Worm (Caenorhabditis elegans) whole organism, late embryonic: Measurements from ENCODE around the gene elt-7.

Source experiments
- C38D4.7 ChIP-seq: fragments of 200-800 bp; sonication (Bioruptor generic); optimal IDR thresholded peaks from 2 replicates; lab custom pipeline; 2018; ENCODE audit warnings: mild to moderate bottlenecking, missing genetic modification characterization, moderate library complexity, missing compliant biosample characterization
- F13H6.1 ChIP-seq: sonication (generic microtip); optimal IDR thresholded peaks from 2 replicates; lab custom pipeline; 2016; ENCODE audit warnings: missing genetic modification characterization, missing compliant biosample characterization
- K09A11.1 ChIP-seq: sonication (generic microtip); optimal IDR thresholded peaks from 2 replicates; lab custom pipeline; 2017; ENCODE audit warnings: antibody characterized with exemption, mild to moderate bottlenecking, missing genetic modification characterization, missing compliant biosample characterization; ENCODE audit not compliant: insufficient read depth
- T23F11.4 ChIP-seq: fragments of 200-800 bp; sonication (Bioruptor generic); optimal IDR thresholded peaks from 2 replicates; lab custom pipeline; 2018; ENCODE audit warnings: mild to moderate bottlenecking, missing genetic modification characterization, missing compliant biosample characterization
- ahr-1 ChIP-seq: sonication (generic microtip); optimal IDR thresholded peaks from 2 replicates; lab custom pipeline; 2016; ENCODE audit warnings: missing genetic modification characterization, missing compliant biosample characterization
- ama-1 ChIP-seq: fragments of 150-350 bp; optimal IDR thresholded peaks from 2 replicates; lab custom pipeline; 2014
- ceh-14 ChIP-seq: sonication (generic microtip); optimal IDR thresholded peaks from 2 replicates; lab custom pipeline; 2016; ENCODE audit warnings: missing genotype, missing genetic modification characterization, missing compliant biosample characterization
- ceh-18 ChIP-seq: sonication (generic microtip); optimal IDR thresholded peaks from 2 replicates; lab custom pipeline; 2016; ENCODE audit warnings: missing genetic modification characterization, missing compliant biosample characterization
- ceh-19 ChIP-seq: fragments of 200-800 bp; sonication (Bioruptor generic); optimal IDR thresholded peaks from 2 replicates; lab custom pipeline; 2018; ENCODE audit warnings: mild to moderate bottlenecking, missing genetic modification characterization, missing compliant biosample characterization
- ceh-2 ChIP-seq: sonication (generic microtip); optimal IDR thresholded peaks from 2 replicates; lab custom pipeline; 2016; ENCODE audit warnings: missing genotype, missing genetic modification characterization, missing compliant biosample characterization
- ceh-22 ChIP-seq: sonication (generic microtip); optimal IDR thresholded peaks from 2 replicates; lab custom pipeline; 2017; ENCODE audit warnings: missing biosample characterization, missing genetic modification characterization
- ceh-31 ChIP-seq: sonication (generic microtip); optimal IDR thresholded peaks from 2 replicates; lab custom pipeline; 2016; ENCODE audit warnings: missing genetic modification characterization, missing compliant biosample characterization
- ceh-48 ChIP-seq: sonication (generic microtip); optimal IDR thresholded peaks from 2 replicates; lab custom pipeline; 2016; ENCODE audit warnings: missing genetic modification characterization, inconsistent platforms, missing compliant biosample characterization
- ceh-6 ChIP-seq: fragments of 200-800 bp; sonication (Bioruptor generic); optimal IDR thresholded peaks from 2 replicates; lab custom pipeline; 2018; ENCODE audit warnings: mild to moderate bottlenecking, missing genetic modification characterization, missing compliant biosample characterization
- che-1 ChIP-seq: sonication (generic microtip); optimal IDR thresholded peaks from 2 replicates; lab custom pipeline; 2016; ENCODE audit warnings: mild to moderate bottlenecking, missing genetic modification characterization, missing compliant biosample characterization
- dmd-4 ChIP-seq: sonication (generic microtip); optimal IDR thresholded peaks from 2 replicates; lab custom pipeline; 2016; ENCODE audit warnings: borderline replicate concordance, missing genetic modification characterization, missing compliant biosample characterization
- elt-2 ChIP-seq: sonication (generic microtip); optimal IDR thresholded peaks from 2 replicates; lab custom pipeline; 2016; ENCODE audit warnings: missing genetic modification reagents, missing genetic modification characterization, missing compliant biosample characterization
- elt-4 ChIP-seq: sonication (generic microtip); optimal IDR thresholded peaks from 2 replicates; lab custom pipeline; 2016; ENCODE audit warnings: missing genetic modification characterization, missing compliant biosample characterization
- ets-4 ChIP-seq: sonication (generic microtip); optimal IDR thresholded peaks from 2 replicates; lab custom pipeline; 2016; ENCODE audit warnings: missing genetic modification characterization, missing compliant biosample characterization
- eyg-1 ChIP-seq: sonication (generic microtip); optimal IDR thresholded peaks from 2 replicates; lab custom pipeline; 2016; ENCODE audit warnings: missing genotype, missing genetic modification characterization, missing compliant biosample characterization
- fkh-10 ChIP-seq: fragments of 150-350 bp; optimal IDR thresholded peaks from 2 replicates; lab custom pipeline; 2014; ENCODE audit warnings: missing biosample characterization, missing genetic modification reagents, missing genetic modification characterization
- gmeb-2 ChIP-seq: sonication (generic microtip); optimal IDR thresholded peaks from 2 replicates; lab custom pipeline; 2016; ENCODE audit warnings: missing genetic modification characterization, inconsistent platforms, missing compliant biosample characterization
- hlh-13 ChIP-seq: fragments of 200-800 bp; sonication (Bioruptor generic); optimal IDR thresholded peaks from 2 replicates; lab custom pipeline; 2018; ENCODE audit warnings: mild to moderate bottlenecking, missing genetic modification characterization, missing compliant biosample characterization
- hlh-15 ChIP-seq: sonication (generic microtip); optimal IDR thresholded peaks from 2 replicates; lab custom pipeline; 2016; ENCODE audit warnings: missing genetic modification characterization, missing compliant biosample characterization
- hlh-30 ChIP-seq: sonication (generic microtip); optimal IDR thresholded peaks from 2 replicates; lab custom pipeline; 2017; ENCODE audit warnings: antibody characterized with exemption, missing genetic modification characterization, missing compliant biosample characterization; ENCODE audit not compliant: insufficient read depth
- hlh-8 ChIP-seq: sonication (generic microtip); optimal IDR thresholded peaks from 2 replicates; lab custom pipeline; 2016; ENCODE audit warnings: missing genotype, missing genetic modification characterization, missing compliant biosample characterization
- lim-6 ChIP-seq: sonication (generic microtip); optimal IDR thresholded peaks from 2 replicates; lab custom pipeline; 2016; ENCODE audit warnings: missing genetic modification characterization, missing compliant biosample characterization
- lin-11 ChIP-seq: fragments of 200-800 bp; sonication (Bioruptor generic); optimal IDR thresholded peaks from 2 replicates; lab custom pipeline; 2018; ENCODE audit warnings: mild to moderate bottlenecking, missing genetic modification characterization, missing compliant biosample characterization
- nfya-1 ChIP-seq: sonication (generic microtip); optimal IDR thresholded peaks from 2 replicates; lab custom pipeline; 2017; ENCODE audit warnings: missing genetic modification characterization, mild to moderate bottlenecking, missing compliant biosample characterization, antibody characterized with exemption, moderate library complexity
- nhr-11 ChIP-seq: fragments of 150-350 bp; optimal IDR thresholded peaks from 2 replicates; lab custom pipeline; 2014; ENCODE audit warnings: missing biosample characterization, missing genetic modification characterization
- nhr-232 ChIP-seq: sonication (generic microtip); optimal IDR thresholded peaks from 2 replicates; lab custom pipeline; 2016; ENCODE audit warnings: missing genetic modification characterization, missing compliant biosample characterization
- npax-4 ChIP-seq: sonication (generic microtip); optimal IDR thresholded peaks from 2 replicates; lab custom pipeline; 2016; ENCODE audit warnings: missing genetic modification characterization, missing compliant biosample characterization
- odd-2 ChIP-seq: sonication (generic microtip); optimal IDR thresholded peaks from 2 replicates; lab custom pipeline; 2017; ENCODE audit warnings: antibody characterized with exemption, mild to moderate bottlenecking, missing genetic modification characterization, missing compliant biosample characterization
- pax-1 ChIP-seq: fragments of 150-350 bp; optimal IDR thresholded peaks from 2 replicates; lab custom pipeline; 2014; ENCODE audit warnings: missing biosample characterization, missing genetic modification characterization
- pha-2 ChIP-seq: sonication (generic microtip); optimal IDR thresholded peaks from 2 replicates; lab custom pipeline; 2017; ENCODE audit warnings: mild to moderate bottlenecking, missing genetic modification characterization, missing compliant biosample characterization
- pqm-1 ChIP-seq: sonication (generic microtip); optimal IDR thresholded peaks from 2 replicates; lab custom pipeline; 2016; ENCODE audit warnings: missing genetic modification characterization, missing compliant biosample characterization
- pros-1 ChIP-seq: fragments of 150-350 bp; optimal IDR thresholded peaks from 2 replicates; lab custom pipeline; 2014; ENCODE audit warnings: missing biosample characterization, missing genetic modification reagents, missing genetic modification characterization
- rnt-1 ChIP-seq: sonication (generic microtip); optimal IDR thresholded peaks from 2 replicates; lab custom pipeline; 2016; ENCODE audit warnings: missing genetic modification characterization, missing compliant biosample characterization
- sox-2 ChIP-seq: fragments of 200-800 bp; sonication (Bioruptor generic); IDR thresholded peaks from 2 replicates; pipeline ENCODE4 v1.3.6; 2022; ENCODE audit warnings: missing genetic modification reagents, missing genetic modification characterization, missing compliant biosample characterization
- sox-4 ChIP-seq: sonication (generic microtip); optimal IDR thresholded peaks from 2 replicates; lab custom pipeline; 2017; ENCODE audit warnings: mild to moderate bottlenecking, missing genetic modification characterization, inconsistent platforms, missing compliant biosample characterization
- tbx-2 ChIP-seq: sonication (generic microtip); optimal IDR thresholded peaks from 2 replicates; lab custom pipeline; 2016; ENCODE audit warnings: missing genetic modification characterization, missing compliant biosample characterization
- tbx-7 ChIP-seq: sonication (generic microtip); optimal IDR thresholded peaks from 2 replicates; lab custom pipeline; 2016; ENCODE audit warnings: missing genotype, missing genetic modification characterization, missing compliant biosample characterization
- ttx-3 ChIP-seq: sonication (generic microtip); optimal IDR thresholded peaks from 2 replicates; lab custom pipeline; 2016; ENCODE audit warnings: missing genetic modification reagents, missing genetic modification characterization, missing compliant biosample characterization
- unc-42 ChIP-seq: sonication (generic microtip); optimal IDR thresholded peaks from 2 replicates; lab custom pipeline; 2016; ENCODE audit warnings: missing genotype, missing genetic modification characterization, missing compliant biosample characterization
- unc-55 ChIP-seq: sonication (generic microtip); optimal IDR thresholded peaks from 2 replicates; lab custom pipeline; 2017; ENCODE audit warnings: missing biosample characterization, missing genetic modification reagents, missing genetic modification characterization
- unc-86 ChIP-seq: sonication (generic microtip); optimal IDR thresholded peaks from 2 replicates; lab custom pipeline; 2016; ENCODE audit warnings: missing genetic modification characterization, missing compliant biosample characterization
- zip-5 ChIP-seq: sonication (generic microtip); optimal IDR thresholded peaks from 2 replicates; lab custom pipeline; 2016; ENCODE audit warnings: missing genetic modification characterization, missing compliant biosample characterization
- ztf-16 ChIP-seq: sonication (generic microtip); optimal IDR thresholded peaks from 2 replicates; lab custom pipeline; 2017; ENCODE audit warnings: missing genetic modification characterization, missing compliant biosample characterization

Gene elt-7

DNA sequence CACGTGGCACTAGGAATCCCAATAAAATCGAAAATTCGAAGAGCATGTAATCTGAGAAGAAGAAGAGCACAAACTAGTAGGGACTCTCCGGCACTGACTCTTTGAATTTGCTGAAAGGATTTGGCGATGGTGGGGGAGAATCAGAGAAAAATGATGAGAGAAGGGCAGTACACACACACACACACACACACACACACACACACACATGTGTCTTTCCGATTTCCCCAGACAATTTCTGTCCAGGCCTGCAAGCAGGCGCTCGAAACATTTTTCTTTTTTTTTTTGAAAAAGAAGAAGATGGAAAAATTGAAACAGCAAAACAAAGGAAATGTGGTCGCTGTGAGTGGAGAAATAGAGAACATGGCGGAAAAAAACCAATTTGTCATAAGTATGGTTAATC lies 40.4 kb upstream of the elt-7 start, which contains the start of gene tig-2:
tig-2 (minus strand) TSS at position 87 of the 400 bp plus-strand sequence.
- TF ChIP-seq pros-1 (tag; lab: Kevin White, UChicago) (no peak), nfya-1 (tag; lab: Kevin White, UChicago) (peak; percentile 23), ceh-18 (tag; lab: Kevin White, UChicago) (peak; percentile 48), tbx-2 (tag; lab: Kevin White, UChicago) (peak; percentile 8)

- TF ChIP-seq zip-5 (tag; lab: Kevin White, UChicago) = peak; percentile 86
- peak; percentile 88 for TF ChIP-seq pha-2 (tag; lab: Kevin White, UChicago)
- peak; percentile 89 for TF ChIP-seq ceh-31 (tag; lab: Kevin White, UChicago)
- peak; percentile 90 for TF ChIP-seq odd-2 (tag; lab: Kevin White, UChicago)
- peak; percentile 89 for TF ChIP-seq hlh-8 (tag; lab: Kevin White, UChicago)
- peak; percentile 79 for TF ChIP-seq hlh-15
- TF ChIP-seq pros-1 (tag; lab: Kevin White, UChicago) = no peak
- TF ChIP-seq ets-4 = peak; percentile 66
- peak; percentile 88 for TF ChIP-seq sox-4 (tag; lab: Kevin White, UChicago)
- TF ChIP-seq ceh-48 (tag; lab: Kevin White, UChicago) = peak; percentile 88
- peak; percentile 74 for TF ChIP-seq F13H6.1
- peak; percentile 88 for TF ChIP-seq ceh-19
- peak; percentile 62 for TF ChIP-seq lim-6 (tag; lab: Kevin White, UChicago)
- TF ChIP-seq ahr-1 (tag; lab: Kevin White, UChicago) = peak; percentile 78
- no peak for TF ChIP-seq elt-4 (tag; lab: Kevin White, UChicago)
- TF ChIP-seq pqm-1 (tag; lab: Kevin White, UChicago) = no peak
- TF ChIP-seq hlh-30 = no peak
- peak; percentile 89 for TF ChIP-seq tbx-2 (tag; lab: Kevin White, UChicago)
- TF ChIP-seq rnt-1 = peak; percentile 82
- TF ChIP-seq eyg-1 (tag; lab: Kevin White, UChicago) = peak; percentile 75
- no peak for TF ChIP-seq ama-1 (lab: Kevin White, UChicago)
- TF ChIP-seq sox-2 (GFP tag; lab: Robert Waterston, UW) = peak; percentile 82
- TF ChIP-seq ceh-22 (tag; lab: Kevin White, UChicago) = no peak
- TF ChIP-seq nfya-1 (tag; lab: Kevin White, UChicago) = peak; percentile 89
- TF ChIP-seq nhr-11 = no peak
- TF ChIP-seq unc-86 (tag; lab: Kevin White, UChicago) = peak; percentile 93
- TF ChIP-seq ceh-14 (tag; lab: Kevin White, UChicago) = peak; percentile 97
- peak; percentile 54 for TF ChIP-seq tbx-7 (tag; lab: Kevin White, UChicago)
- peak; percentile 70 for TF ChIP-seq hlh-13 (GFP tag; lab: Kevin White, UChicago)
- peak; percentile 91 for TF ChIP-seq ceh-2 (tag; lab: Kevin White, UChicago)
- peak; percentile 66 for TF ChIP-seq fkh-10 (GFP tag; lab: Kevin White, UChicago)
- TF ChIP-seq che-1 (tag; lab: Kevin White, UChicago) = peak; percentile 77
- TF ChIP-seq T23F11.4 = peak; percentile 65
- no peak for TF ChIP-seq unc-55 (GFP tag; lab: Kevin White, UChicago)
- peak; percentile 83 for TF ChIP-seq C38D4.7
- TF ChIP-seq ttx-3 = peak; percentile 91
- peak; percentile 86 for TF ChIP-seq gmeb-2 (tag; lab: Kevin White, UChicago)
- peak; percentile 78 for TF ChIP-seq lin-11 (tag; lab: Kevin White, UChicago)
- TF ChIP-seq npax-4 (tag; lab: Kevin White, UChicago) = peak; percentile 80
- peak; percentile 25 for TF ChIP-seq pax-1
- TF ChIP-seq ceh-6 (GFP tag; lab: Kevin White, UChicago) = peak; percentile 63
- peak; percentile 80 for TF ChIP-seq K09A11.1
- peak; percentile 70 for TF ChIP-seq dmd-4 (tag; lab: Kevin White, UChicago)
- peak; percentile 74 for TF ChIP-seq ztf-16 (tag; lab: Kevin White, UChicago)
- TF ChIP-seq unc-42 (tag; lab: Kevin White, UChicago) = peak; percentile 92
- peak; percentile 95 for TF ChIP-seq elt-2
- TF ChIP-seq ceh-18 (tag; lab: Kevin White, UChicago) = peak; percentile 58
- peak; percentile 69 for TF ChIP-seq nhr-232
Observed at ce11 chrV:4731154-4731961, 39.1 kb upstream of the elt-7 start, which contains the start of gene F39G3.3. Gene F39G3.3 (plus strand): TSS chrV:4731911.
